Fruit fly (Drosophila melanogaster) whole organism, embryonic: ENCODE data around the gene CG12024.
A peak's percentile ranks its signal among the peaks of the same experiment; 100 is the strongest.

Experiments
- B-H1 ChIP-seq: fragments of 200-800 bp; sonication (Bioruptor generic); IDR thresholded peaks from 3 replicates; pipeline ENCODE4 v1.3.6; 2022; ENCODE audit warnings: missing biosample characterization, missing genetic modification characterization
- Bteb2 ChIP-seq: fragments of 200-800 bp; sonication (Bioruptor generic); optimal IDR thresholded peaks from 2 replicates; lab custom pipeline; 2016; ENCODE audit warnings: missing biosample characterization, missing genetic modification characterization
- CG10267 ChIP-seq: fragments of 200-800 bp; sonication (Bioruptor generic); optimal IDR thresholded peaks from 2 replicates; lab custom pipeline; 2018; ENCODE audit warnings: missing biosample characterization, mild to moderate bottlenecking, missing genetic modification characterization, moderate library complexity
- CG12391 ChIP-seq: fragments of 200-800 bp; sonication (Bioruptor generic); optimal IDR thresholded peaks from 3 replicates; lab custom pipeline; 2018; ENCODE audit warnings: missing biosample characterization, mild to moderate bottlenecking, missing genetic modification characterization, moderate library complexity
- CG12659 ChIP-seq: fragments of 200-800 bp; sonication (Bioruptor generic); optimal IDR thresholded peaks from 3 replicates; lab custom pipeline; 2017; ENCODE audit warnings: mild to moderate bottlenecking, missing biosample characterization, missing genetic modification reagents, missing genetic modification characterization
- CG12744 ChIP-seq: fragments of 200-800 bp; sonication (Bioruptor generic); optimal IDR thresholded peaks from 2 replicates; lab custom pipeline; 2016; ENCODE audit warnings: missing biosample characterization, missing genetic modification characterization
- CG13123 ChIP-seq: fragments of 200-800 bp; sonication (Bioruptor generic); optimal IDR thresholded peaks from 2 replicates; lab custom pipeline; 2016; ENCODE audit warnings: missing biosample characterization, missing genetic modification characterization
- CG13894 ChIP-seq: fragments of 200-800 bp; sonication (Bioruptor generic); optimal IDR thresholded peaks from 3 replicates; lab custom pipeline; 2018; ENCODE audit warnings: missing biosample characterization, mild to moderate bottlenecking, missing genetic modification characterization, moderate library complexity
- CG15073 ChIP-seq: fragments of 200-800 bp; sonication (Bioruptor generic); optimal IDR thresholded peaks from 2 replicates; lab custom pipeline; 2016; ENCODE audit warnings: missing biosample characterization, missing genetic modification characterization
- CG15696 ChIP-seq: fragments of 200-800 bp; sonication (Bioruptor generic); optimal IDR thresholded peaks from 2 replicates; lab custom pipeline; 2019; ENCODE audit warnings: missing biosample characterization, mild to moderate bottlenecking, missing genetic modification characterization, moderate library complexity
- CG1647 ChIP-seq: fragments of 200-800 bp; sonication (Bioruptor generic); optimal IDR thresholded peaks from 3 replicates; lab custom pipeline; 2016; ENCODE audit warnings: missing biosample characterization, missing genetic modification characterization
- CG16813 ChIP-seq: fragments of 200-800 bp; sonication (Bioruptor generic); IDR thresholded peaks from 3 replicates; pipeline ENCODE4 v1.3.6; 2022; ENCODE audit warnings: missing biosample characterization, missing genetic modification characterization; ENCODE audit not compliant: partially characterized antibody
- CG16815 ChIP-seq: fragments of 200-800 bp; sonication (Bioruptor generic); optimal IDR thresholded peaks from 3 replicates; lab custom pipeline; 2017; ENCODE audit warnings: missing biosample characterization, mild to moderate bottlenecking, missing genetic modification characterization
- CG17361 ChIP-seq: fragments of 200-800 bp; sonication (Bioruptor generic); IDR thresholded peaks from 3 replicates; pipeline ENCODE4 v1.3.6; 2022; ENCODE audit warnings: missing biosample characterization, missing genetic modification characterization
- CG17802 ChIP-seq: fragments of 200-800 bp; sonication (Bioruptor generic); optimal IDR thresholded peaks from 2 replicates; lab custom pipeline; 2018; ENCODE audit warnings: missing biosample characterization, mild to moderate bottlenecking, missing genetic modification characterization, moderate library complexity
- CG18476 ChIP-seq: fragments of 200-800 bp; sonication (Bioruptor generic); optimal IDR thresholded peaks from 2 replicates; lab custom pipeline; 2016; ENCODE audit warnings: missing biosample characterization, mild to moderate bottlenecking, missing genetic modification characterization
- CG18619 ChIP-seq: fragments of 200-800 bp; sonication (Bioruptor generic); optimal IDR thresholded peaks from 3 replicates; lab custom pipeline; 2017; ENCODE audit warnings: missing biosample characterization, mild to moderate bottlenecking, missing genetic modification characterization
- CG30403 ChIP-seq: fragments of 200-800 bp; sonication (Bioruptor generic); optimal IDR thresholded peaks from 3 replicates; lab custom pipeline; 2016; ENCODE audit warnings: missing biosample characterization, missing genetic modification characterization
- CG31441 ChIP-seq: fragments of 200-800 bp; sonication (Bioruptor generic); IDR thresholded peaks from 2 replicates; pipeline ENCODE4 v1.3.6; 2022; ENCODE audit warnings: missing biosample characterization, missing genetic modification characterization
- CG32767 ChIP-seq: fragments of 200-800 bp; sonication (Bioruptor generic); IDR thresholded peaks from 2 replicates; pipeline ENCODE4 v1.3.6; 2022; ENCODE audit warnings: missing biosample characterization, missing genetic modification characterization
- CG33213 ChIP-seq: fragments of 200-800 bp; sonication (Bioruptor generic); optimal IDR thresholded peaks from 3 replicates; lab custom pipeline; 2016; ENCODE audit warnings: missing biosample characterization, missing genetic modification characterization
- CG3726 ChIP-seq: fragments of 200-800 bp; sonication (Bioruptor generic); IDR thresholded peaks from 3 replicates; pipeline ENCODE4, ENCODE4 v1.3.6; 2022; ENCODE audit warnings: missing biosample characterization, missing genetic modification characterization
- CG4360 ChIP-seq: fragments of 200-800 bp; sonication (Bioruptor generic); IDR thresholded peaks from 2 replicates; pipeline ENCODE4 v1.3.6; 2022; ENCODE audit warnings: missing biosample characterization, missing genetic modification characterization
- CG4707 ChIP-seq: fragments of 200-800 bp; sonication (Bioruptor generic); optimal IDR thresholded peaks from 2 replicates; lab custom pipeline; 2018; ENCODE audit warnings: missing biosample characterization, mild to moderate bottlenecking, missing genetic modification characterization, moderate library complexity
- CG6683 ChIP-seq: fragments of 200-800 bp; sonication (Bioruptor generic); optimal IDR thresholded peaks from 2 replicates; lab custom pipeline; 2017; ENCODE audit warnings: missing biosample characterization, mild to moderate bottlenecking, missing genetic modification characterization, missing genetic modification reagents
- CG7372 ChIP-seq: fragments of 200-800 bp; sonication (Bioruptor generic); IDR thresholded peaks from 2 replicates; pipeline ENCODE4 v1.3.6; 2022; ENCODE audit warnings: missing biosample characterization, missing genetic modification characterization
- CG9727 ChIP-seq: fragments of 200-800 bp; sonication (Bioruptor generic); optimal IDR thresholded peaks from 3 replicates; lab custom pipeline; 2017; ENCODE audit warnings: missing biosample characterization, mild to moderate bottlenecking, missing genetic modification characterization
- CG9817 ChIP-seq: fragments of 200-800 bp; sonication (Bioruptor generic); optimal IDR thresholded peaks from 2 replicates; lab custom pipeline; 2018; ENCODE audit warnings: missing biosample characterization, mild to moderate bottlenecking, missing genetic modification characterization, moderate library complexity
- D19B ChIP-seq: fragments of 200-800 bp; sonication (Bioruptor generic); optimal IDR thresholded peaks from 2 replicates; lab custom pipeline; 2017; ENCODE audit warnings: missing biosample characterization, mild to moderate bottlenecking, missing genetic modification characterization
- Dad ChIP-seq: fragments of 200-800 bp; sonication (Bioruptor generic); optimal IDR thresholded peaks from 3 replicates; lab custom pipeline; 2016; ENCODE audit warnings: missing biosample characterization, missing genetic modification characterization
- Dbx ChIP-seq: fragments of 200-800 bp; sonication (Bioruptor generic); IDR thresholded peaks from 3 replicates; pipeline ENCODE4 v1.3.6; 2022; ENCODE audit warnings: missing biosample characterization, missing genetic modification characterization
- Elba2 ChIP-seq: fragments of 200-800 bp; sonication (Bioruptor generic); optimal IDR thresholded peaks from 3 replicates; lab custom pipeline; 2016; ENCODE audit warnings: missing biosample characterization, missing genetic modification characterization
- H15 ChIP-seq: fragments of 200-800 bp; sonication (Bioruptor generic); IDR thresholded peaks from 3 replicates; pipeline ENCODE4 v1.3.6; 2022; ENCODE audit warnings: missing biosample characterization, missing genetic modification characterization
- HLH3B ChIP-seq: fragments of 200-800 bp; sonication (Bioruptor generic); IDR thresholded peaks from 2 replicates; pipeline ENCODE4 v1.3.6; 2022; ENCODE audit warnings: missing biosample characterization, missing genetic modification characterization
- HLH54F ChIP-seq: fragments of 200-800 bp; sonication (Bioruptor generic); optimal IDR thresholded peaks from 3 replicates; lab custom pipeline; 2016; ENCODE audit warnings: missing biosample characterization, missing genetic modification characterization
- Meics ChIP-seq: fragments of 200-800 bp; sonication (Bioruptor generic); optimal IDR thresholded peaks from 2 replicates; lab custom pipeline; 2017; ENCODE audit warnings: missing biosample characterization, mild to moderate bottlenecking, missing genetic modification characterization
- Myb ChIP-seq: fragments of 200-800 bp; sonication (Bioruptor generic); optimal IDR thresholded peaks from 2 replicates; lab custom pipeline; 2016; ENCODE audit warnings: missing biosample characterization, missing genetic modification characterization
- Nf-YB ChIP-seq: fragments of 200-800 bp; sonication (Bioruptor generic); optimal IDR thresholded peaks from 3 replicates; lab custom pipeline; 2019; ENCODE audit warnings: missing biosample characterization, mild to moderate bottlenecking, missing genetic modification characterization, moderate library complexity
- Opbp ChIP-seq: fragments of 200-800 bp; sonication (Bioruptor generic); IDR thresholded peaks from 3 replicates; pipeline ENCODE4 v1.3.6; 2022; ENCODE audit warnings: missing biosample characterization, missing genetic modification characterization; ENCODE audit not compliant: partially characterized antibody
- Tbp ChIP-seq: fragments of >200 bp; optimal IDR thresholded peaks from 2 replicates; lab custom pipeline; 2018; ENCODE audit warnings: missing biosample characterization, missing genetic modification characterization
- Xrp1 ChIP-seq: fragments of 200-800 bp; sonication (Bioruptor generic); IDR thresholded peaks from 2 replicates; pipeline ENCODE4 v1.3.6; 2022; ENCODE audit warnings: missing biosample characterization, missing genetic modification characterization
- al ChIP-seq: fragments of 200-800 bp; sonication (Bioruptor generic); IDR thresholded peaks from 2 replicates; pipeline ENCODE4 v1.3.6; 2022; ENCODE audit warnings: missing biosample characterization, missing genetic modification characterization
- ash1 ChIP-seq: fragments of 200-800 bp; sonication (Bioruptor generic); optimal IDR thresholded peaks from 2 replicates; lab custom pipeline; 2018; ENCODE audit warnings: missing biosample characterization, mild to moderate bottlenecking, missing genetic modification characterization
- bigmax ChIP-seq: fragments of 200-800 bp; sonication (Bioruptor generic); optimal IDR thresholded peaks from 2 replicates; lab custom pipeline; 2018; ENCODE audit warnings: missing biosample characterization, mild to moderate bottlenecking, missing genetic modification characterization
- chif ChIP-seq, 2 experiments: fragments of 200-800 bp; sonication (Bioruptor generic); optimal IDR thresholded peaks; 3 replicates each; lab custom pipeline; 2016; ENCODE audit warnings: missing biosample characterization in 2 of 2, missing genetic modification characterization in 2 of 2
- cwo ChIP-seq: fragments of 200-800 bp; sonication (Bioruptor generic); optimal IDR thresholded peaks from 3 replicates; lab custom pipeline; 2017; ENCODE audit warnings: missing biosample characterization, missing genetic modification characterization, mild to moderate bottlenecking, moderate library complexity, missing genetic modification reagents
- ems ChIP-seq: fragments of 200-800 bp; sonication (Bioruptor generic); optimal IDR thresholded peaks from 3 replicates; lab custom pipeline; 2016; ENCODE audit warnings: missing biosample characterization, missing genetic modification characterization
- ftz-f1 ChIP-seq: fragments of 200-800 bp; sonication (Bioruptor generic); optimal IDR thresholded peaks from 2 replicates; lab custom pipeline; 2016; ENCODE audit warnings: missing biosample characterization, missing genetic modification characterization
- grau ChIP-seq: fragments of 200-800 bp; optimal IDR thresholded peaks from 3 replicates; lab custom pipeline; 2019; ENCODE audit warnings: missing biosample characterization, mild to moderate bottlenecking, missing genetic modification characterization, moderate library complexity
- hb ChIP-seq: fragments of 200-800 bp; sonication (Bioruptor generic); IDR thresholded peaks from 3 replicates; pipeline ENCODE4 v1.3.6; 2022; ENCODE audit warnings: missing biosample characterization, missing genetic modification characterization; ENCODE audit not compliant: partially characterized antibody
- p53 ChIP-seq: fragments of 200-800 bp; sonication (Bioruptor generic); optimal IDR thresholded peaks from 2 replicates; lab custom pipeline; 2016; ENCODE audit warnings: missing biosample characterization, missing genetic modification characterization
- yki ChIP-seq: fragments of >200 bp; optimal IDR thresholded peaks from 3 replicates; lab custom pipeline; 2018

The CG12024 gene

DNA sequence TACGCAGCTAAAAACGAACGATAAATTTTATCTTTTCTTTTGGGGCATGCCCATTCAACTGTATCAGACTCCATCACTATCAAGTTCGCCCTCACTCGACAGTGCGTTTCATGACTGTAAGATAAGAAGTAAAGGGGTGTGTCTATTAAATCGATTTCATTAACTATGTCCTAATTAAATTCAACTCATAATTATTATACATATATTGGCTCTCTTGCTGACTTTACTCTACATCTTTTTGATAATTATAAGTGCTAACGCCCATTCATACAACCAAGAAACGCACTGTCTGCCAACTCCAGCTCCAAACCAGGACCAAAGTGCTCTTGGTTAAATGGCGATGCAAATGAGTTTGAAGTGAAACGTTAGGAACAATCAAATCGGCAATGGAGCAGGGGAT, 11.9 kb downstream of the CG12024 start (continued):
- peak; percentile 46 for TF ChIP-seq Meics (GFP tag; lab: Kevin White, UChicago)
- TF ChIP-seq CG13894 (tag; lab: Kevin White, UChicago): no peak
- no peak for TF ChIP-seq CG12744
- TF ChIP-seq CG1647 (GFP tag; lab: Kevin White, UChicago): no peak
- TF ChIP-seq CG18619: no peak
- TF ChIP-seq ems (GFP tag; lab: Kevin White, UChicago): no peak
- TF ChIP-seq p53: no peak
- no peak for TF ChIP-seq CG32767 (GFP tag; lab: Robert Waterston, UW)
- peak; percentile 56; the same call in 1 of the 2 replicates for TF ChIP-seq Xrp1 (GFP tag; lab: Robert Waterston, UW)
- no peak for TF ChIP-seq CG18476 (GFP tag; lab: Kevin White, UChicago)
- TF ChIP-seq Dad (GFP tag; lab: Kevin White, UChicago): no peak
- no peak for TF ChIP-seq D19B
- TF ChIP-seq CG16813: no peak
- 0 out of 2 replicates have a peak, but pooled peaks have one; percentile 39 for TF ChIP-seq CG7372
- TF ChIP-seq Opbp (GFP tag; lab: Robert Waterston, UW): no peak
- 0 out of 3 replicates have a peak, but pooled peaks have one; percentile 26 for TF ChIP-seq CG3726 (GFP tag; lab: Robert Waterston, UW)
- TF ChIP-seq CG9727 (GFP tag; lab: Kevin White, UChicago): no peak
- no peak for TF ChIP-seq CG10267 (tag; lab: Kevin White, UChicago)
- no peak for TF ChIP-seq CG15073 (GFP tag; lab: Kevin White, UChicago)
- TF ChIP-seq chif (GFP tag; optimal IDR thresholded peaks at IDR 0.05; lab: Kevin White, UChicago): no peak
- TF ChIP-seq yki (lab: Kevin White, UChicago): no peak
- TF ChIP-seq cwo: peak; percentile 2
- TF ChIP-seq hb (GFP tag; lab: Robert Waterston, UW): no peak
- no peak for TF ChIP-seq CG15696 (tag; lab: Kevin White, UChicago)
- TF ChIP-seq ash1: no peak
- TF ChIP-seq Dbx (GFP tag; lab: Robert Waterston, UW): no peak
- peak; percentile 31 for TF ChIP-seq CG6683 (GFP tag; lab: Kevin White, UChicago)
- peak; percentile 8 for TF ChIP-seq CG17802 (tag; lab: Kevin White, UChicago)
- no peak for TF ChIP-seq Myb
- TF ChIP-seq bigmax (GFP tag; lab: Kevin White, UChicago): no peak
- no peak for TF ChIP-seq HLH54F (GFP tag; lab: Kevin White, UChicago)
- no peak for TF ChIP-seq CG16815 (GFP tag; lab: Kevin White, UChicago)
- TF ChIP-seq CG17361: no peak; the same call in 1 of the 3 replicates
- TF ChIP-seq CG31441 (GFP tag; lab: Robert Waterston, UW): no peak
- no peak for TF ChIP-seq B-H1 (GFP tag; lab: Robert Waterston, UW)
- no peak for TF ChIP-seq Tbp
- no peak for TF ChIP-seq CG13123 (GFP tag; lab: Kevin White, UChicago)
- no peak for TF ChIP-seq CG12391
- 0 out of 2 replicates have a peak, but pooled peaks have one; percentile 24 for TF ChIP-seq HLH3B (GFP tag; lab: Robert Waterston, UW)
- TF ChIP-seq CG4707 (GFP tag; lab: Kevin White, UChicago): no peak
- TF ChIP-seq CG30403 (GFP tag; lab: Kevin White, UChicago): no peak
- no peak for TF ChIP-seq CG33213 (GFP tag; lab: Kevin White, UChicago)
- TF ChIP-seq H15 (GFP tag; lab: Robert Waterston, UW): no peak
- TF ChIP-seq CG9817 (tag; lab: Kevin White, UChicago): no peak
- no peak for TF ChIP-seq Nf-YB (GFP tag; lab: Kevin White, UChicago)
- TF ChIP-seq Elba2: no peak
- no peak for TF ChIP-seq grau (tag; lab: Kevin White, UChicago)
- TF ChIP-seq ftz-f1: no peak
- peak; percentile 41; the same call in 1 of the 2 replicates for TF ChIP-seq al (GFP tag; lab: Robert Waterston, UW)
- TF ChIP-seq Bteb2 (GFP tag; lab: Kevin White, UChicago): no peak
- TF ChIP-seq CG4360 (GFP tag; lab: Robert Waterston, UW): no peak; the same call in 1 of the 2 replicates
- no peak for TF ChIP-seq CG12659 (GFP tag; lab: Kevin White, UChicago)
